Worm (Caenorhabditis elegans): Measurements from ENCODE around the gene C27F2.6.

Gene C27F2.6

ce11 chrIII:4950345-4950744, 29.9 kb downstream of the C27F2.6 start:
- TF ChIP-seq fos-1 (tag; optimal IDR thresholded peaks at IDR 0.05) (no peak), efl-3 (GFP tag; optimal IDR thresholded peaks at IDR 0.05) (no peak), rnt-1 (tag; optimal IDR thresholded peaks at IDR 0.05) (peak; percentile 41), snu-23 (GFP tag; optimal IDR thresholded peaks at IDR 0.05) (peak; percentile 57), isw-1 (GFP tag; IDR thresholded peaks at IDR 0.05) (peak; percentile 29), snpc-4 (tag; optimal IDR thresholded peaks at IDR 0.05) (peak; percentile 15), nhr-47 (tag; optimal IDR thresholded peaks at IDR 0.05) (peak; percentile 47), sox-4 (tag; optimal IDR thresholded peaks at IDR 0.05) (no peak), elt-2 (tag; optimal IDR thresholded peaks at IDR 0.05) (no peak), pqm-1 (tag; optimal IDR thresholded peaks at IDR 0.05) (no peak), lsy-2 (tag; optimal IDR thresholded peaks at IDR 0.05) (peak; percentile 25 to 57), unc-86 (tag; optimal IDR thresholded peaks at IDR 0.05) (peak; percentile 49), mdl-1 (tag; optimal IDR thresholded peaks at IDR 0.05) (peak in 1 of 2 experiments; percentile 19), fkh-8 (tag; optimal IDR thresholded peaks at IDR 0.05) (peak; percentile 77), tbx-2 (tag; optimal IDR thresholded peaks at IDR 0.05) (peak; percentile 32), swsn-7 (tag; optimal IDR thresholded peaks at IDR 0.05) (peak; percentile 44), hlh-4 (tag; optimal IDR thresholded peaks at IDR 0.05) (no peak), nhr-71 (tag; optimal IDR thresholded peaks at IDR 0.05) (peak; percentile 63), dpl-1 (GFP tag; optimal IDR thresholded peaks at IDR 0.05) (peak; percentile 5 to 34 (median 31)), efl-1 (optimal IDR thresholded peaks at IDR 0.05) (peak; percentile 40 to 48), efl-1 (GFP tag; optimal IDR thresholded peaks at IDR 0.05 in 1 of 2) (peak in 1 of 2 experiments; percentile 31), nhr-20 (tag; optimal IDR thresholded peaks at IDR 0.05) (peak; percentile 27), lin-14 (GFP tag; optimal IDR thresholded peaks at IDR 0.05) (peak; percentile 89), unc-62 (GFP tag; optimal IDR thresholded peaks at IDR 0.05) (no peak), C16A3.4 (tag; optimal IDR thresholded peaks at IDR 0.05) (no peak), lin-35 (GFP tag; optimal IDR thresholded peaks at IDR 0.05) (peak; percentile 36 to 56), xbp-1 (tag; optimal IDR thresholded peaks at IDR 0.05) (peak; percentile 16), fkh-10 (GFP tag; optimal IDR thresholded peaks at IDR 0.05) (peak; percentile 1), mab-9 (GFP tag; IDR thresholded peaks at IDR 0.05) (no peak), sptf-1 (tag; optimal IDR thresholded peaks at IDR 0.05) (no peak), ztf-11 (tag; optimal IDR thresholded peaks at IDR 0.05) (no peak), tlp-1 (tag; optimal IDR thresholded peaks at IDR 0.05) (no peak), ceh-88 (GFP tag; IDR thresholded peaks at IDR 0.05) (no peak), ceh-82 (tag; optimal IDR thresholded peaks at IDR 0.05) (peak in 2 of 3 experiments; percentile 22 to 47), mep-1 (tag; optimal IDR thresholded peaks at IDR 0.05) (peak; percentile 43)

- TF ChIP-seq blmp-1 (tag; optimal IDR thresholded peaks at IDR 0.05) (peak; percentile 12), ceh-63 (GFP tag; optimal IDR thresholded peaks at IDR 0.05) (no peak)
Observed at ce11 chrIII:4948631-4949030, 31.6 kb downstream of the C27F2.6 start.

ce11 chrIII:4947352-4947751, 32.9 kb downstream of the C27F2.6 start:
- TF ChIP-seq lin-39 (tag; optimal IDR thresholded peaks at IDR 0.05) (no peak), unc-86 (tag; optimal IDR thresholded peaks at IDR 0.05) (peak; percentile 7), C16A3.4 (tag; optimal IDR thresholded peaks at IDR 0.05) (no peak), isw-1 (GFP tag; IDR thresholded peaks at IDR 0.05) (0 out of 2 replicates have a peak, but pooled peaks have one; percentile 10), nhr-71 (tag; optimal IDR thresholded peaks at IDR 0.05) (peak; percentile 0), lin-14 (GFP tag; optimal IDR thresholded peaks at IDR 0.05) (peak; percentile 4), mep-1 (tag; optimal IDR thresholded peaks at IDR 0.05) (peak; percentile 2), ceh-82 (tag; optimal IDR thresholded peaks at IDR 0.05) (peak in 1 of 3 experiments; percentile 0)

- TF ChIP-seq dsc-1 (tag; optimal IDR thresholded peaks at IDR 0.05) (no peak), nhr-76 (tag; optimal IDR thresholded peaks at IDR 0.05) (no peak), C34B4.2 (tag; optimal IDR thresholded peaks at IDR 0.05) (no peak), hlh-17 (GFP tag; optimal IDR thresholded peaks at IDR 0.05; ENCODE audit: borderline replicate concordance) (no peak), C16A3.4 (tag; optimal IDR thresholded peaks at IDR 0.05) (no peak), isw-1 (GFP tag; IDR thresholded peaks at IDR 0.05) (no peak), mab-9 (GFP tag; IDR thresholded peaks at IDR 0.05) (no peak), unc-86 (tag; optimal IDR thresholded peaks at IDR 0.05) (no peak), nhr-19 (GFP tag; conservative IDR thresholded peaks at IDR 0.05) (no peak)
Observed at ce11 chrIII:4944213-4944612, 36.1 kb downstream of the C27F2.6 start, which contains the start of gene ntl-9. Gene ntl-9 (plus strand): TSS chrIII:4944513.
